Worm (Caenorhabditis elegans): ENCODE data around the gene popl-7.

popl-7 gene

ce11 chrIV:13371699-13372098 lies 1.2 kb downstream of the popl-7 start, which contains the start of gene Y62E10A.6:
Gene Y62E10A.6 (plus strand): TSS chrIV:13371999.
- TF ChIP-seq F22D6.2 (tag; optimal IDR thresholded peaks at IDR 0.05) (no peak), ztf-18 (tag; optimal IDR thresholded peaks at IDR 0.05) (peak; percentile 14), lsl-1 (GFP tag; optimal IDR thresholded peaks at IDR 0.05) (peak; percentile 6)

ce11 chrIV:13374918-13375317 lies 4.4 kb downstream of the popl-7 start:
- no peak for TF ChIP-seq C06A6.2 (GFP tag; conservative IDR thresholded peaks at IDR 0.05)
- no peak for TF ChIP-seq K11D2.4 (GFP tag; IDR thresholded peaks at IDR 0.05)
- TF ChIP-seq dpff-1 (tag; optimal IDR thresholded peaks at IDR 0.05): no peak

- TF ChIP-seq nhr-120 (GFP tag; IDR thresholded peaks at IDR 0.05): no peak
- no peak for TF ChIP-seq F39B2.1 (GFP tag; IDR thresholded peaks at IDR 0.05)
These were observed 7.2 kb downstream of the popl-7 start, which contains the start of gene mau-8 for ce11 chrIV:13377716-13378115. Gene mau-8 (plus strand): TSS chrIV:13378016.

- TF ChIP-seq ceh-27 (GFP tag; optimal IDR thresholded peaks at IDR 0.05) (no peak), aptf-3 (GFP tag; IDR thresholded peaks at IDR 0.05) (no peak), lin-40 (tag; optimal IDR thresholded peaks at IDR 0.05) (no peak), lag-1 (GFP tag; IDR thresholded peaks at IDR 0.05) (no peak), dox-1 (GFP tag; IDR thresholded peaks at IDR 0.05) (no peak), cebp-2 (GFP tag; IDR thresholded peaks at IDR 0.05) (peak; percentile 82; the same call in 1 of the 2 replicates), sdz-38 (tag; optimal IDR thresholded peaks at IDR 0.05) (no peak)
These were observed 10.0 kb downstream of the popl-7 start for ce11 chrIV:13380506-13380905.

ce11 chrIV:13381823-13382222 lies 11.3 kb downstream of the popl-7 start, which contains the start of gene emc-3:
Gene emc-3 (minus strand): TSS chrIV:13381923.
- TF ChIP-seq cebp-2 (GFP tag; IDR thresholded peaks at IDR 0.05) (no peak), sea-2 (GFP tag; IDR thresholded peaks at IDR 0.05) (no peak), ceh-27 (GFP tag; optimal IDR thresholded peaks at IDR 0.05) (no peak), lir-1 (GFP tag; conservative IDR thresholded peaks at IDR 0.05) (no peak), F22D6.2 (tag; optimal IDR thresholded peaks at IDR 0.05) (no peak), fkh-3 (tag; optimal IDR thresholded peaks at IDR 0.05) (no peak), snpc-3.4 (tag; optimal IDR thresholded peaks at IDR 0.05) (no peak), athp-1 (tag; optimal IDR thresholded peaks at IDR 0.05) (no peak)

ce11 chrIV:13383763-13384436 lies 13.4 kb downstream of the popl-7 start, which contains the start of gene rab-19:
Gene rab-19 (minus strand): TSS chrIV:13384386.
- no peak for TF ChIP-seq Y53F4B.3 (GFP tag; IDR thresholded peaks at IDR 0.05)
- TF ChIP-seq hmg-1.2 (GFP tag; IDR thresholded peaks at IDR 0.05): peak; percentile 90

ce11 chrIV:13386043-13386442 lies 15.6 kb downstream of the popl-7 start, which contains the start of the genes Y62E10A.20, Y62E10A.23 and mdt-9:
Gene Y62E10A.20 (minus strand): TSS chrIV:13386091.
Gene Y62E10A.23 (plus strand): TSS chrIV:13386324.
Gene mdt-9 (plus strand): TSS chrIV:13386380.
- peak; percentile 39 for TF ChIP-seq ztf-18 (tag; optimal IDR thresholded peaks at IDR 0.05)
- TF ChIP-seq zfh-2 (GFP tag; conservative IDR thresholded peaks at IDR 0.05): no peak
- TF ChIP-seq ceh-27 (GFP tag; optimal IDR thresholded peaks at IDR 0.05): peak; percentile 25
- TF ChIP-seq ceh-100 (GFP tag; IDR thresholded peaks at IDR 0.05): peak; percentile 63
- TF ChIP-seq F52B5.7 (tag; optimal IDR thresholded peaks at IDR 0.05): no peak
- no peak for TF ChIP-seq lsy-27 (tag; optimal IDR thresholded peaks at IDR 0.05; ENCODE audit: borderline replicate concordance, insufficient read depth)
- TF ChIP-seq ztf-3 (GFP tag; optimal IDR thresholded peaks at IDR 0.05): no peak
- TF ChIP-seq mel-28 (tag; optimal IDR thresholded peaks at IDR 0.05; ENCODE audit: borderline replicate concordance): no peak
- peak; percentile 61 for TF ChIP-seq snpc-1.1 (tag; optimal IDR thresholded peaks at IDR 0.05; ENCODE audit: insufficient read depth)
- peak; percentile 38 for TF ChIP-seq efl-1 (GFP tag; optimal IDR thresholded peaks at IDR 0.05)
- peak; percentile 91 for TF ChIP-seq mcd-1 (GFP tag; IDR thresholded peaks at IDR 0.05)
- peak; percentile 17 for TF ChIP-seq ZK185.1 (tag; optimal IDR thresholded peaks at IDR 0.05; ENCODE audit: poor library complexity, severe bottlenecking)
- TF ChIP-seq rpc-1 (optimal IDR thresholded peaks at IDR 0.05): peak; percentile 39
- no peak for TF ChIP-seq rpc-1 (tag; optimal IDR thresholded peaks at IDR 0.05)
- peak; percentile 41 for TF ChIP-seq lsl-1 (GFP tag; optimal IDR thresholded peaks at IDR 0.05)
- peak; percentile 40 for TF ChIP-seq D2030.7 (GFP tag; IDR thresholded peaks at IDR 0.05)
- peak; percentile 45 for TF ChIP-seq snpc-1.3 (tag; optimal IDR thresholded peaks at IDR 0.05; ENCODE audit: insufficient read depth)
- TF ChIP-seq repo-1 (tag; optimal IDR thresholded peaks at IDR 0.05): no peak

All from whole organism, young adult.